Fruit fly (Drosophila melanogaster) whole organism, prepupa: ENCODE measurements around the gene VhaSFD.

Experiments used
- CG10631 ChIP-seq: fragments of 200-800 bp; sonication (Bioruptor generic); optimal IDR thresholded peaks from 2 replicates; lab custom pipeline; 2016; ENCODE audit warnings: missing biosample characterization, missing genetic modification characterization
- CG10669 ChIP-seq: fragments of 200-800 bp; sonication (Bioruptor generic); optimal IDR thresholded peaks from 3 replicates; lab custom pipeline; 2018; ENCODE audit warnings: missing biosample characterization, mild to moderate bottlenecking, missing genetic modification characterization, moderate library complexity
- CG11294 ChIP-seq: fragments of 200-800 bp; sonication (Bioruptor generic); IDR thresholded peaks from 2 replicates; pipeline ENCODE4 v1.3.6; 2022; ENCODE audit warnings: missing biosample characterization, missing genetic modification characterization
- CG11762 ChIP-seq: fragments of 200-800 bp; sonication (Bioruptor generic); optimal IDR thresholded peaks from 3 replicates; lab custom pipeline; 2016; ENCODE audit warnings: missing biosample characterization, missing genetic modification characterization; ENCODE audit not compliant: insufficient read depth
- CG11902 ChIP-seq: fragments of 200-800 bp; sonication (Bioruptor generic); optimal IDR thresholded peaks from 3 replicates; lab custom pipeline; 2016; ENCODE audit warnings: missing biosample characterization, missing genetic modification characterization
- CG15336 ChIP-seq: fragments of 200-800 bp; sonication (Bioruptor generic); IDR thresholded peaks from 2 replicates; pipeline ENCODE4 v1.3.6; 2022; ENCODE audit warnings: missing biosample characterization, missing genetic modification characterization
- CG1621 ChIP-seq: fragments of 200-800 bp; sonication (Bioruptor generic); optimal IDR thresholded peaks from 3 replicates; lab custom pipeline; 2018; ENCODE audit warnings: missing biosample characterization, mild to moderate bottlenecking, missing genetic modification characterization
- CG16779 ChIP-seq: fragments of 200-800 bp; sonication (Bioruptor generic); optimal IDR thresholded peaks from 3 replicates; lab custom pipeline; 2017; ENCODE audit warnings: missing biosample characterization, mild to moderate bottlenecking, missing genetic modification characterization
- CG3919 ChIP-seq: fragments of 200-800 bp; sonication (Bioruptor generic); optimal IDR thresholded peaks from 3 replicates; lab custom pipeline; 2016; ENCODE audit warnings: missing biosample characterization, missing genetic modification characterization
- CG4318 ChIP-seq: fragments of 200-800 bp; sonication (Bioruptor generic); optimal IDR thresholded peaks from 3 replicates; lab custom pipeline; 2017; ENCODE audit warnings: missing biosample characterization, mild to moderate bottlenecking, missing genetic modification characterization
- CG6163 ChIP-seq: fragments of 200-800 bp; sonication (Bioruptor generic); IDR thresholded peaks from 3 replicates; pipeline ENCODE4 v1.3.6; 2022; ENCODE audit warnings: missing biosample characterization, missing genetic modification characterization
- CG6276 ChIP-seq: fragments of 200-800 bp; sonication (Bioruptor generic); optimal IDR thresholded peaks from 2 replicates; lab custom pipeline; 2017; ENCODE audit warnings: missing biosample characterization, mild to moderate bottlenecking, missing genetic modification characterization
- CG6854 ChIP-seq: fragments of 200-800 bp; sonication (Bioruptor generic); optimal IDR thresholded peaks from 2 replicates; lab custom pipeline; 2017; ENCODE audit warnings: missing biosample characterization, mild to moderate bottlenecking, missing genetic modification characterization
- CG7368 ChIP-seq: fragments of 200-800 bp; sonication (Bioruptor generic); optimal IDR thresholded peaks from 3 replicates; lab custom pipeline; 2016; ENCODE audit warnings: missing biosample characterization, missing genetic modification characterization
- CG8319 ChIP-seq: fragments of 200-800 bp; sonication (Bioruptor generic); optimal IDR thresholded peaks from 3 replicates; lab custom pipeline; 2016; ENCODE audit warnings: missing biosample characterization, missing genetic modification characterization
- CG8632 ChIP-seq: fragments of 200-800 bp; sonication (Bioruptor generic); optimal IDR thresholded peaks from 3 replicates; lab custom pipeline; 2016; ENCODE audit warnings: missing biosample characterization, missing genetic modification characterization
- CG9139 ChIP-seq: fragments of 200-800 bp; sonication (Bioruptor generic); optimal IDR thresholded peaks from 3 replicates; lab custom pipeline; 2017; ENCODE audit warnings: missing biosample characterization, mild to moderate bottlenecking, missing genetic modification characterization
- Eip75B ChIP-seq: fragments of 200-800 bp; sonication (Bioruptor generic); optimal IDR thresholded peaks from 3 replicates; lab custom pipeline; 2016; ENCODE audit warnings: missing biosample characterization, missing genetic modification characterization
- Eip78C ChIP-seq: fragments of 200-800 bp; sonication (Bioruptor generic); peaks from one replicate; lab custom pipeline; 2016; ENCODE audit warnings: missing biosample characterization, missing genetic modification characterization
- Ets96B ChIP-seq: fragments of 200-800 bp; optimal IDR thresholded peaks from 2 replicates; lab custom pipeline; 2019; ENCODE audit warnings: missing biosample characterization, mild to moderate bottlenecking, missing genetic modification characterization, moderate library complexity
- Gug ChIP-seq: fragments of 200-800 bp; sonication (Bioruptor generic); IDR thresholded peaks from 2 replicates; pipeline ENCODE4 v1.3.6; 2022; ENCODE audit warnings: missing biosample characterization, missing genetic modification characterization
- Hr38 ChIP-seq: sonication (Bioruptor generic); optimal IDR thresholded peaks from 2 replicates; lab custom pipeline; 2016; ENCODE audit warnings: missing biosample characterization, missing genetic modification characterization
- Hr39 ChIP-seq: fragments of 200-800 bp; sonication (Bioruptor generic); optimal IDR thresholded peaks from 2 replicates; lab custom pipeline; 2016; ENCODE audit warnings: missing biosample characterization, missing genetic modification characterization
- Hr4 ChIP-seq: fragments of 200-800 bp; sonication (Bioruptor generic); optimal IDR thresholded peaks from 3 replicates; lab custom pipeline; 2016; ENCODE audit warnings: missing biosample characterization, missing genetic modification characterization
- Lpt ChIP-seq: fragments of 200-800 bp; sonication (Bioruptor generic); optimal IDR thresholded peaks from 3 replicates; lab custom pipeline; 2016; ENCODE audit warnings: missing biosample characterization, missing genetic modification characterization
- Sox14 ChIP-seq: fragments of 200-800 bp; sonication (Bioruptor generic); optimal IDR thresholded peaks from 3 replicates; lab custom pipeline; 2016; ENCODE audit warnings: missing biosample characterization, missing genetic modification characterization
- achi ChIP-seq: fragments of 200-800 bp; sonication (Bioruptor generic); optimal IDR thresholded peaks from 3 replicates; lab custom pipeline; 2016; ENCODE audit warnings: missing biosample characterization, missing genetic modification characterization
- cyc ChIP-seq: fragments of 200-800 bp; sonication (Bioruptor generic); optimal IDR thresholded peaks from 3 replicates; lab custom pipeline; 2016; ENCODE audit warnings: missing biosample characterization, missing genetic modification characterization
- dsx ChIP-seq: fragments of 200-800 bp; optimal IDR thresholded peaks from 3 replicates; lab custom pipeline; 2019; ENCODE audit warnings: missing biosample characterization, mild to moderate bottlenecking, missing genetic modification characterization, moderate library complexity; ENCODE audit not compliant: poor library complexity, severe bottlenecking
- eg ChIP-seq: fragments of 200-800 bp; sonication (Bioruptor generic); IDR thresholded peaks from 3 replicates; pipeline ENCODE4 v1.3.6; 2022; ENCODE audit warnings: missing biosample characterization, missing genetic modification characterization
- esn ChIP-seq: fragments of 200-800 bp; sonication (Bioruptor generic); optimal IDR thresholded peaks from 2 replicates; lab custom pipeline; 2016; ENCODE audit warnings: missing biosample characterization, mild to moderate bottlenecking, missing genetic modification characterization, moderate library complexity
- fkh ChIP-seq: fragments of 200-800 bp; sonication (Bioruptor generic); optimal IDR thresholded peaks from 3 replicates; lab custom pipeline; 2017; ENCODE audit warnings: missing biosample characterization, mild to moderate bottlenecking, missing genetic modification characterization, moderate library complexity
- lz ChIP-seq: fragments of 200-800 bp; sonication (Bioruptor generic); optimal IDR thresholded peaks from 3 replicates; lab custom pipeline; 2016; ENCODE audit warnings: missing biosample characterization, missing genetic modification characterization
- net ChIP-seq: fragments of 200-800 bp; sonication (Bioruptor generic); optimal IDR thresholded peaks from 3 replicates; lab custom pipeline; 2016; ENCODE audit warnings: missing biosample characterization, missing genetic modification characterization
- pdm3 ChIP-seq: fragments of 200-800 bp; sonication (Bioruptor generic); optimal IDR thresholded peaks from 3 replicates; lab custom pipeline; 2016; ENCODE audit warnings: missing biosample characterization, missing genetic modification characterization
- salr ChIP-seq, 2 experiments: fragments of 200-800 bp; sonication (Bioruptor generic); optimal IDR thresholded peaks; 3 replicates each; lab custom pipeline; 2016 to 2018; ENCODE audit warnings: missing biosample characterization in 2 of 2, missing genetic modification characterization in 2 of 2, mild to moderate bottlenecking in 1 of 2
- spab ChIP-seq: fragments of 200-800 bp; sonication (Bioruptor generic); optimal IDR thresholded peaks from 2 replicates; lab custom pipeline; 2017; ENCODE audit warnings: missing biosample characterization, mild to moderate bottlenecking, missing genetic modification characterization, missing genetic modification reagents
- ss ChIP-seq, 2 experiments: fragments of 200-800 bp; sonication (Bioruptor generic); optimal IDR thresholded peaks; 2 replicates in 1 of 2; 3 replicates in 1 of 2; lab custom pipeline; 2017 to 2018; ENCODE audit warnings: mild to moderate bottlenecking in 2 of 2, missing biosample characterization in 2 of 2, missing genetic modification characterization in 2 of 2, moderate library complexity in 1 of 2
- svp ChIP-seq: fragments of 200-800 bp; sonication (Bioruptor generic); peaks from one replicate; lab custom pipeline; 2016; ENCODE audit warnings: missing biosample characterization, missing genetic modification characterization
- topi ChIP-seq: fragments of 200-800 bp; sonication (Bioruptor generic); optimal IDR thresholded peaks from 3 replicates; lab custom pipeline; 2016; ENCODE audit warnings: missing biosample characterization, missing genetic modification characterization
- vri ChIP-seq: fragments of 200-800 bp; sonication (Bioruptor generic); optimal IDR thresholded peaks from 3 replicates; lab custom pipeline; 2016; ENCODE audit warnings: missing biosample characterization, mild to moderate bottlenecking, missing genetic modification characterization

The VhaSFD gene

DNA sequence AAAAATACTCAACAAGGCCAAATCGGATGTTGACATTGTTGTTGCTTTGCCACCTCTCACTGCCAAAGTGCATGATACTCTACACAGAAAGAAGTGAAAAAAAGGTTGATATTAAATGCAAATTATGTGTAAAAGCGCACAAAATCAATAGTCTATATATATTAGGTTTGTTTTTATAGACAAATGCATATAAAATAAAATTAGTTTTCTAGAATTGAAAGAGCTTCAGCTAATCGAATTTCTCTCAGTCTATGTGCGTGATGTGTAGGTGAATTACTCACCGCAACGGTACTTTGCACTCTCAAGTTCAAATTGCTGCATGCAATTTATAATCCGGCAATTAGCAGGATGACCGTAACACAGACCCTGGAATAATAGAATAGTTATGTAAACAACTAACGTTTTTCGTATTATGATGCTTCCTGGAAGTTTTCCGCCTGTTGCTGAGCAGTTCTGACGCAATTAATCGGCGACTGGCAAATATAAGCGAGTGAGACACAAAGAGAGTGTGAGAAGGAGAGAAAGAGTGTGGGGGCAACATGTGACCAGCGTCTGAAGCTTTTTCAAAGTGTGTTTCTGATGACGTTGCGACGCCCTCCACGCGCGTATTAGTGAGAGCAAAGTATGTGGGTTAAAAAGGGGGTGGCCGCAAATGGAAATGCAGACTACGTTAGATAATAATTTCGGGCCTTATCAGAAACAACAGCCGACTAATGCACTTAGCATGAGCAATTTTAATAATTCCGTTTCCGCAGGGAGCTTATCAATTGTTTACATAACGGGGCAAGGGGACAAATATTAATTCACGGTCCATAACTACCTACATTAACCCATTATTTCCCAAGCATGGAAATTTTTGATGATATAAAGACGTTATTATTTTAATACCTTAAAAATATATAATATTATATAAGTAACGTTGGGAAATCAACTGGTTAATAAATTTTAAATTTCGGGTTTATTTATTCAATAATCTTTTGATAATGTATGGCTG is 6.6 kb downstream of the VhaSFD start (continued):
- TF ChIP-seq CG15336 (GFP tag; lab: Robert Waterston, UW) (peak; percentile 97), CG6276 (peak; percentile 86), CG16779 (tag; lab: Kevin White, UChicago) (peak; percentile 82), net (GFP tag; lab: Kevin White, UChicago) (peak; percentile 97), ss (GFP tag; optimal IDR thresholded peaks at IDR 0.05; lab: Kevin White, UChicago) (peak; percentile 95 to 96), CG11762 (GFP tag; lab: Kevin White, UChicago) (peak; percentile 97), CG10631 (GFP tag; lab: Kevin White, UChicago) (peak; percentile 97), spab (peak; percentile 92), vri (GFP tag; lab: Kevin White, UChicago) (peak; percentile 98), eg (GFP tag; lab: Robert Waterston, UW) (peak; percentile 97)

DNA sequence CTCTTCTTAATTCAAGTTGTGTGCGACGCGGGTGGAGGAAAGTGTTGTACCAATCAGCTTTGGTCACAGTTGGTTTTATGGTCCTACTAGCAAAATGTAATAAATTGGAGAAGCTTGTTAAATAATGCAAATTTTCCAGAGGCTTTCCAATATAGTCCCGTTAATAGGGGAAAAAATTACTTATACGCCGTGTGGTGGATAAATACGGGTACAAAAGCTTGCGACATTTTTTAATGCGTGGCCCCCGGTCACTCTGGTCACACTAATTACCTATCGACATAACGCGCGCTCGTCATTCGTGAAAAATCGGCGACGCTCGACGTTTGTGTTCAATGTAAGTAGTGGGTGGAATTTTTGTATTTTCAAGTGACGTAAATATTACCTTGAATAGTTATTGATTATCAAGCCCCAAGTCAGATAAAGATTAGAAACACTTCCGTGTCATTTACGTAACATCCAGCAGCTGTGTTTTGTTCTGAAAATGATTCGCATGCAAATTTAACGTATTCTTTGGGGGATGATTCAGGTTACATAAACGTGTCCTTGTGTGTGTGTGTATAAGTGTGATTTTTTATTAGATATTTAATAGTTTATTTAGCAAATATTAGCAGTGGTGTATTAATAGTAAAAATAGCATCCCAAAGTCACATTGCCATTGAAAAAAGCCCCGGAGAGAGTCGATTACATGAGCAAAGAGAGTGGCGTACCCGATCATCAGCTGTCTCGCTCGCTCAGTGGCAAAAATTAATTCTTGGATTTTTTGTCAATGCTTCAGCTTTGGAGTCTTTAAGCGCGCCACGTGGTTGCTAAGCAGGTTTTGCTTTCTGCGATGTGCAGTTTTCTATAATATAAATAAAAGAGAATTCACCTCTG is 7.7 kb downstream of the VhaSFD start, which contains the start of gene Cyt-c-p:
TSS of gene Cyt-c-p (plus strand) at position 290 of the 873 bp plus-strand sequence.
- TF ChIP-seq esn (peak; percentile 21), CG1621 (tag; lab: Kevin White, UChicago) (peak; percentile 0), Eip78C (GFP tag; lab: Kevin White, UChicago) (peak; percentile 84), CG8319 (GFP tag; lab: Kevin White, UChicago) (no peak), pdm3 (no peak), CG6276 (no peak), vri (GFP tag; lab: Kevin White, UChicago) (peak; percentile 75), CG6854 (GFP tag; lab: Kevin White, UChicago) (peak; percentile 1), CG11294 (GFP tag; lab: Robert Waterston, UW) (no peak), fkh (GFP tag; lab: Kevin White, UChicago) (peak; percentile 35), CG4318 (GFP tag; lab: Kevin White, UChicago) (no peak), Sox14 (peak; percentile 17), Hr39 (GFP tag; lab: Kevin White, UChicago) (no peak), Eip75B (GFP tag; lab: Kevin White, UChicago) (peak; percentile 11), dsx (GFP tag; lab: Kevin White, UChicago) (peak; percentile 8)

DNA sequence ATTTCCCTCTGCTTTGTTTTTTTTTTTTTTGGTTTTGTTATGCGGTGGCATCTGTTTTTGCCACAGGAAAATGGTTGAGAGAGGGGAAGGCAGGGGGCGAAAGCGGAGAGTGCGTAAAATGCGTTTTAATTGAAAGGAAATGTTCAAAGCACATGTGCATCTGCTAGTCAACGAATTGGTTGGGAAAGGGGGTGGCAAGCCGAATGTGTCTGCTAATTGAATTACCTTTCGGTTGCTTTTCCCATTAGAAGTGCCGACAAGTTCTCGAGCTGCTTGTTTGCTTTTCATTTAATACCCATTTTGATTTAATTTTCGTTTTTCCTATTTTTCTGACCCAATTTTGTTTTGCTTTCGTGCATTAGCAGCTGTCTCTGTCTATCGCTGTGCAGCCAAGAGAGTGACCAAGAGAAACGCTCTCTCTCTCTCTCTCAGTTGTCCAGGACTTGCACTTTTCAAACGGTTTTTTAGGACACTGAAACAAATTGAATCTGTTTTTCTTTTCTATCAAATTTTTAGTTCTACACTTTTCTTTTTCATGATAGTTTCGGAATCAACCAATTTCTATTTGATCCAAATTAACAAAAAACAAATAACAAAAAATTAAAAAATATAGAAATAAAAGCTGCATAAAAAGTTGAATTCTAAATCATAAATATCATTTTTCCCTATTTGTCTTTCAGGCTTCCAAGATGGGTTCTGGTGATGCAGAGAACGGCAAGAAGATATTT is 9.0 kb downstream of the VhaSFD start:
- no peak for TF ChIP-seq esn
- TF ChIP-seq CG8319 (GFP tag; lab: Kevin White, UChicago): no peak
- no peak for TF ChIP-seq Hr38 (GFP tag; lab: Kevin White, UChicago)
- TF ChIP-seq Lpt (GFP tag; lab: Kevin White, UChicago): no peak
- no peak for TF ChIP-seq topi
- TF ChIP-seq CG16779 (tag; lab: Kevin White, UChicago): no peak
- no peak for TF ChIP-seq CG11902
- no peak for TF ChIP-seq cyc (GFP tag; lab: Kevin White, UChicago)
- no peak for TF ChIP-seq lz (GFP tag; lab: Kevin White, UChicago)
- TF ChIP-seq eg (GFP tag; lab: Robert Waterston, UW): peak; percentile 45; the same call in 2 of the 3 replicates
- no peak for TF ChIP-seq CG4318 (GFP tag; lab: Kevin White, UChicago)
- TF ChIP-seq CG3919 (GFP tag; lab: Kevin White, UChicago): no peak
- TF ChIP-seq net (GFP tag; lab: Kevin White, UChicago): no peak
- no peak for TF ChIP-seq Ets96B (tag; lab: Kevin White, UChicago)
- no peak for TF ChIP-seq CG11762 (GFP tag; lab: Kevin White, UChicago)
- no peak for TF ChIP-seq spab
- TF ChIP-seq achi (GFP tag; lab: Kevin White, UChicago): no peak
- TF ChIP-seq salr (GFP tag; optimal IDR thresholded peaks at IDR 0.05; lab: Kevin White, UChicago): no peak
- 0 out of 3 replicates have a peak, but pooled peaks have one; percentile 8 for TF ChIP-seq CG6163 (GFP tag; lab: Robert Waterston, UW)
- no peak for TF ChIP-seq CG8632 (GFP tag; lab: Kevin White, UChicago)
- no peak for TF ChIP-seq ss (GFP tag; optimal IDR thresholded peaks at IDR 0.05; lab: Kevin White, UChicago)
- no peak for TF ChIP-seq svp (GFP tag; lab: Kevin White, UChicago)
- TF ChIP-seq CG9139: no peak
- TF ChIP-seq Gug: 0 out of 2 replicates have a peak, but pooled peaks have one; percentile 14
- no peak for TF ChIP-seq Hr4 (GFP tag; lab: Kevin White, UChicago)
- TF ChIP-seq CG10669 (GFP tag; lab: Kevin White, UChicago): no peak
- no peak for TF ChIP-seq CG7368 (GFP tag; lab: Kevin White, UChicago)
